Worm (Caenorhabditis elegans): ENCODE measurements around the gene adm-4.

ce11 chrX:7839989-7840388 lies 41.9 kb upstream of the adm-4 start:
- no peak for TF ChIP-seq nhr-76 (tag; optimal IDR thresholded peaks at IDR 0.05)
- TF ChIP-seq lsy-2 (tag; optimal IDR thresholded peaks at IDR 0.05) = no peak
- TF ChIP-seq ceh-39 (tag; optimal IDR thresholded peaks at IDR 0.05) = no peak

All from whole organism, mixed stage, embryonic.